Worm (Caenorhabditis elegans) whole organism, L1 larva: ENCODE data around the gene nhr-277.

Source experiments
- C16A3.4 ChIP-seq: fragments of 150-350 bp; optimal IDR thresholded peaks from 2 replicates; lab custom pipeline; 2014; ENCODE audit warnings: missing biosample characterization, missing genetic modification characterization
- C34B4.2 ChIP-seq: sonication (generic microtip); optimal IDR thresholded peaks from 2 replicates; lab custom pipeline; 2017; ENCODE audit warnings: mild to moderate bottlenecking, missing genetic modification characterization, missing compliant biosample characterization
- alr-1 ChIP-seq: fragments of 200-800 bp; sonication (Bioruptor generic); optimal IDR thresholded peaks from 2 replicates; lab custom pipeline; 2018; ENCODE audit warnings: borderline replicate concordance, mild to moderate bottlenecking, missing genetic modification characterization, missing compliant biosample characterization
- blmp-1 ChIP-seq: fragments of 150-350 bp; optimal IDR thresholded peaks from 2 replicates; lab custom pipeline; 2014; ENCODE audit warnings: missing biosample characterization, missing genetic modification characterization
- ceh-63 ChIP-seq: fragments of 200-800 bp; sonication (Bioruptor generic); optimal IDR thresholded peaks from 2 replicates; lab custom pipeline; 2018; ENCODE audit warnings: mild to moderate bottlenecking, missing genetic modification characterization, missing compliant biosample characterization
- ceh-82 ChIP-seq, 3 experiments: fragments of 150-350 bp in 1 of 3; sonication (generic microtip) in 2 of 3; optimal IDR thresholded peaks; 2 replicates each; lab custom pipeline; 2014 to 2017; ENCODE audit warnings: missing biosample characterization in 3 of 3, missing genetic modification characterization in 3 of 3
- ceh-88 ChIP-seq: fragments of 200-800 bp; sonication (Bioruptor generic); IDR thresholded peaks from 2 replicates; pipeline ENCODE4 v1.3.6; 2022; ENCODE audit warnings: missing genetic modification characterization, missing compliant biosample characterization
- dpl-1 ChIP-seq, 3 experiments: fragments of 150-350 bp in 2 of 3; sonication (generic microtip) in 1 of 3; optimal IDR thresholded peaks; 2 replicates each; lab custom pipeline; 2014 to 2017; ENCODE audit warnings: missing biosample characterization in 3 of 3, missing genetic modification characterization in 3 of 3, missing genetic modification reagents in 3 of 3
- dsc-1 ChIP-seq: sonication (generic microtip); optimal IDR thresholded peaks from 2 replicates; lab custom pipeline; 2016; ENCODE audit warnings: mild to moderate bottlenecking, missing genetic modification characterization, missing compliant biosample characterization
- efl-1 ChIP-seq, 4 experiments: fragments of 150-350 bp; optimal IDR thresholded peaks in 3 of 4; peaks in 1 of 4; 1 replicate in 1 of 4; 2 replicates in 3 of 4; lab custom pipeline; 2014; ENCODE audit warnings: missing biosample characterization in 2 of 4, missing genetic modification characterization in 2 of 4, missing genetic modification reagents in 2 of 4
- egl-13 ChIP-seq: sonication (generic microtip); optimal IDR thresholded peaks from 2 replicates; lab custom pipeline; 2016; ENCODE audit warnings: missing genotype, missing genetic modification reagents, missing genetic modification characterization, missing compliant biosample characterization
- egl-27 ChIP-seq, 2 experiments: fragments of 150-350 bp in 1 of 2; sonication (generic microtip); optimal IDR thresholded peaks; 3 replicates each; lab custom pipeline; 2017 to 2018; ENCODE audit warnings: missing biosample characterization in 2 of 2, missing genetic modification characterization in 2 of 2, missing genetic modification reagents in 2 of 2
- elt-3 ChIP-seq, 6 experiments: fragments of 150-350 bp in 1 of 6; sonication (generic microtip); optimal IDR thresholded peaks; 2 replicates each; lab custom pipeline; 2017 to 2018; ENCODE audit warnings: missing biosample characterization in 6 of 6, missing genetic modification characterization in 6 of 6, inconsistent platforms in 1 of 6
- fkh-10 ChIP-seq: sonication (generic microtip); optimal IDR thresholded peaks from 2 replicates; lab custom pipeline; 2017; ENCODE audit warnings: missing biosample characterization, missing genetic modification reagents, missing genetic modification characterization
- fkh-4 ChIP-seq: sonication (generic microtip); optimal IDR thresholded peaks from 2 replicates; lab custom pipeline; 2016; ENCODE audit warnings: missing compliant biosample characterization, missing genetic modification characterization, borderline replicate concordance
- fkh-8 ChIP-seq: sonication (generic microtip); optimal IDR thresholded peaks from 2 replicates; lab custom pipeline; 2016; ENCODE audit warnings: mild to moderate bottlenecking, missing genetic modification characterization, missing compliant biosample characterization
- grh-1 ChIP-seq: fragments of 200-800 bp; sonication (Bioruptor generic); IDR thresholded peaks from 2 replicates; pipeline ENCODE4 v1.3.6; 2022; ENCODE audit warnings: missing genetic modification reagents, missing genetic modification characterization, missing compliant biosample characterization
- hlh-17 ChIP-seq: fragments of 200-800 bp; sonication (Bioruptor generic); optimal IDR thresholded peaks from 2 replicates; lab custom pipeline; 2018; ENCODE audit warnings: missing genetic modification characterization, mild to moderate bottlenecking, missing compliant biosample characterization, moderate library complexity, borderline replicate concordance
- irx-1 ChIP-seq: sonication (generic microtip); optimal IDR thresholded peaks from 2 replicates; lab custom pipeline; 2016; ENCODE audit warnings: missing genetic modification characterization, missing compliant biosample characterization
- isw-1 ChIP-seq: fragments of 200-800 bp; sonication (Bioruptor generic); IDR thresholded peaks from 2 replicates; pipeline ENCODE4 v1.3.6; 2022; ENCODE audit warnings: missing genetic modification characterization, missing compliant biosample characterization
- lin-14 ChIP-seq: fragments of 200-800 bp; sonication (Bioruptor generic); optimal IDR thresholded peaks from 2 replicates; lab custom pipeline; 2018; ENCODE audit warnings: mild to moderate bottlenecking, missing genetic modification characterization, moderate library complexity, missing compliant biosample characterization
- lin-35 ChIP-seq, 2 experiments: fragments of 150-350 bp; optimal IDR thresholded peaks; 2 replicates each; lab custom pipeline; 2014; ENCODE audit warnings: missing biosample characterization in 2 of 2, missing genetic modification characterization in 2 of 2, missing genetic modification reagents in 2 of 2
- lin-39 ChIP-seq: fragments of 150-350 bp; optimal IDR thresholded peaks from 2 replicates; lab custom pipeline; 2014; ENCODE audit warnings: missing biosample characterization, missing genetic modification reagents, missing genetic modification characterization
- lir-3 ChIP-seq: sonication (generic microtip); optimal IDR thresholded peaks from 2 replicates; lab custom pipeline; 2016; ENCODE audit warnings: mild to moderate bottlenecking, missing genetic modification characterization, moderate library complexity, missing compliant biosample characterization; ENCODE audit not compliant: poor library complexity
- lsy-2 ChIP-seq, 2 experiments: fragments of 150-350 bp; optimal IDR thresholded peaks; 2 replicates each; lab custom pipeline; 2014; ENCODE audit warnings: missing biosample characterization in 2 of 2, missing genetic modification characterization in 2 of 2
- mab-9 ChIP-seq: fragments of 200-800 bp; sonication (Bioruptor generic); IDR thresholded peaks from 2 replicates; pipeline ENCODE4 v1.3.6; 2022; ENCODE audit warnings: missing genetic modification reagents, missing genetic modification characterization, missing compliant biosample characterization
- mdl-1 ChIP-seq, 2 experiments: fragments of 150-350 bp; optimal IDR thresholded peaks; 2 replicates each; lab custom pipeline; 2014 to 2017; ENCODE audit warnings: missing biosample characterization in 2 of 2, missing genetic modification characterization in 2 of 2, inconsistent platforms in 1 of 2
- mep-1 ChIP-seq: fragments of 150-350 bp; optimal IDR thresholded peaks from 2 replicates; lab custom pipeline; 2014; ENCODE audit warnings: missing biosample characterization, missing genetic modification characterization
- nhr-11 ChIP-seq: fragments of 150-350 bp; optimal IDR thresholded peaks from 2 replicates; lab custom pipeline; 2014; ENCODE audit warnings: missing biosample characterization, missing genetic modification characterization
- nhr-12 ChIP-seq: sonication (generic microtip); optimal IDR thresholded peaks from 2 replicates; lab custom pipeline; 2017; ENCODE audit warnings: missing biosample characterization, missing genetic modification characterization
- nhr-19 ChIP-seq: fragments of 200-800 bp; sonication (Bioruptor generic); conservative IDR thresholded peaks from 2 replicates; pipeline ENCODE4 v1.3.6; 2022; ENCODE audit warnings: missing genetic modification characterization, missing compliant biosample characterization
- nhr-20 ChIP-seq: sonication (generic microtip); optimal IDR thresholded peaks from 2 replicates; lab custom pipeline; 2016; ENCODE audit warnings: mild to moderate bottlenecking, missing genetic modification characterization, missing compliant biosample characterization
- nhr-237 ChIP-seq: fragments of 150-350 bp; optimal IDR thresholded peaks from 2 replicates; lab custom pipeline; 2014; ENCODE audit warnings: missing biosample characterization, missing genetic modification characterization
- nhr-28 ChIP-seq: fragments of 150-350 bp; optimal IDR thresholded peaks from 2 replicates; lab custom pipeline; 2014; ENCODE audit warnings: missing biosample characterization, missing genetic modification characterization
- nhr-47 ChIP-seq: sonication (generic microtip); optimal IDR thresholded peaks from 2 replicates; lab custom pipeline; 2016; ENCODE audit warnings: mild to moderate bottlenecking, missing genetic modification characterization, moderate library complexity, missing compliant biosample characterization
- nhr-71 ChIP-seq: sonication (generic microtip); optimal IDR thresholded peaks from 2 replicates; lab custom pipeline; 2016; ENCODE audit warnings: mild to moderate bottlenecking, missing genetic modification characterization, moderate library complexity, missing compliant biosample characterization
- nhr-77 ChIP-seq: fragments of 150-350 bp; optimal IDR thresholded peaks from 2 replicates; lab custom pipeline; 2014; ENCODE audit warnings: missing biosample characterization, missing genetic modification characterization
- nhr-84 ChIP-seq: sonication (generic microtip); optimal IDR thresholded peaks from 2 replicates; lab custom pipeline; 2017; ENCODE audit warnings: missing biosample characterization, missing genetic modification characterization
- nhr-85 ChIP-seq: sonication (generic microtip); peaks from one replicate; lab custom pipeline; 2016; ENCODE audit warnings: missing genetic modification characterization, inconsistent platforms, missing compliant biosample characterization
- pag-3 ChIP-seq: sonication (generic microtip); optimal IDR thresholded peaks from 2 replicates; lab custom pipeline; 2017; ENCODE audit warnings: missing genetic modification characterization, mild to moderate bottlenecking, missing compliant biosample characterization, antibody characterized with exemption, borderline replicate concordance; ENCODE audit not compliant: insufficient read depth
- rnt-1 ChIP-seq: sonication (generic microtip); optimal IDR thresholded peaks from 2 replicates; lab custom pipeline; 2016; ENCODE audit warnings: mild to moderate bottlenecking, missing genetic modification characterization, moderate library complexity, missing compliant biosample characterization
- sox-4 ChIP-seq: sonication (generic microtip); optimal IDR thresholded peaks from 2 replicates; lab custom pipeline; 2016; ENCODE audit warnings: missing genetic modification characterization, missing compliant biosample characterization
- swsn-7 ChIP-seq: sonication (generic microtip); optimal IDR thresholded peaks from 2 replicates; lab custom pipeline; 2016; ENCODE audit warnings: missing genetic modification characterization, missing compliant biosample characterization
- tbx-2 ChIP-seq: sonication (generic microtip); optimal IDR thresholded peaks from 2 replicates; lab custom pipeline; 2016; ENCODE audit warnings: missing genetic modification characterization, missing compliant biosample characterization
- unc-86 ChIP-seq: sonication (generic microtip); optimal IDR thresholded peaks from 2 replicates; lab custom pipeline; 2016; ENCODE audit warnings: missing genetic modification characterization, missing compliant biosample characterization
- xbp-1 ChIP-seq: sonication (generic microtip); optimal IDR thresholded peaks from 2 replicates; lab custom pipeline; 2016; ENCODE audit warnings: missing genetic modification characterization, missing compliant biosample characterization
- zag-1 ChIP-seq: fragments of 150-350 bp; optimal IDR thresholded peaks from 2 replicates; lab custom pipeline; 2014; ENCODE audit warnings: missing biosample characterization, missing genetic modification characterization
- ztf-11 ChIP-seq, 2 experiments: sonication (generic microtip); optimal IDR thresholded peaks; 2 replicates each; lab custom pipeline; 2016 to 2017; ENCODE audit warnings: missing genetic modification characterization in 2 of 2, missing biosample characterization in 1 of 2, missing compliant biosample characterization in 1 of 2

Gene nhr-277

DNA sequence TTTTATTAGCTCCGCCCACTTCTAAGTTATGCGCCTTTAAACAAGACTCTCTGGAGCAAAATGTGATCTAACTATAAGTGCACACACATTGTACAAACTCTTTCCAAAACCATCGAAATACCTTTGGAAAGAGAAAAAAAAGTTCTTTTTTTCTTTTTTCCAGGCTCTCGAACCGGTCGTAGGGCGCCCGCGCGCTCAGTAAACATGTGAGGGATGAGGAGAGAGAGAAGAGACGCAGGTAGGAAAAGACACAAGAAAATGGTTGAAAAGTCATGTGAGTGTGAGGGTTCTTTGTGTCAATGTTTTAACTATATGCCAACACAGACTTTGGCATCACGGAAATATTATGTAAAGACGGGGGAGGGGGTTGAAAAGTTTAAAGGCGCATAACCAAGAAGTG lies 31.7 kb downstream of the nhr-277 start (continued):
- TF ChIP-seq irx-1 (peak; percentile 45), fkh-4 (tag; lab: Kevin White, UChicago) (no peak), nhr-85 (peak; percentile 96), C16A3.4 (tag; lab: Kevin White, UChicago) (peak; percentile 76), egl-27 (tag; optimal IDR thresholded peaks at IDR 0.05; lab: Kevin White, UChicago) (no peak), elt-3 (tag; optimal IDR thresholded peaks at IDR 0.05; lab: Kevin White, UChicago) (peak in 2 of 6 experiments; percentile 55 to 56), egl-13 (tag; lab: Kevin White, UChicago) (no peak)

DNA sequence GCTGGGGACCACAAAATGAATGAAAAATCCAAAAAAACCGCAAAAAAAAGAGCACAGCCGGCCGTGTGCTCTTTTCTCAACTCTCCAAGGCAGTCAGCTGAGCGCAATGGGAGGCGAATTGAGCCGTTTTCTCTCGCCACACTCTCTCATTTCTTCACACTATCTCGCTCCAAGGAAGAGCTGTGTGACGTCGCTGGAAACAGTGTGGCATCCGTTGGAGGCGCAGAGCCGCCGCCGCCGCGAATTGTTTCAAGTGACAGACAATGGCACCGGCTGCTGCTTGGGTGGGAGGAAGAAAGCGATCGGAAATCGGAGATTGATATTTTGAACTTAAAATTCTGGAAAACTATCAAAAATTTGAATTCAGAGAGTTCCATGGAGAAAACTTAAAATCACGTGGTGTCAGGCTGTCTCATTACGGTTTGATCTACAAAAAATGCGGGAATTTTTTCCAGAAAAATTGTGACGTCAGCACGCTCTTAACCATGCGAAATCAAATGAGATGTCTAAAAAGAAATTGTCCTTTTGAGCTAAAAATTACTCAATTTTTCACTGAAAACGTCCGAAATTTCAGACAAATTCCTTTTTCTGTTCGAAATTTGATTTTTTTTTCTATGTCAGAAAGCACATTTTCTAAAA lies 33.3 kb downstream of the nhr-277 start:
- TF ChIP-seq isw-1 (GFP tag; lab: Robert Waterston, UW) (peak; percentile 42; the same call in 1 of the 2 replicates), pag-3 (tag; lab: Kevin White, UChicago) (peak; percentile 95), grh-1 (no peak), egl-13 (tag; lab: Kevin White, UChicago) (peak; percentile 19), lin-35 (GFP tag; optimal IDR thresholded peaks at IDR 0.05; lab: Kevin White, UChicago) (peak; percentile 1 to 47), efl-1 (optimal IDR thresholded peaks at IDR 0.05; lab: Kevin White, UChicago) (peak; percentile 47 to 53), efl-1 (GFP tag; optimal IDR thresholded peaks at IDR 0.05 in 1 of 2; lab: Kevin White, UChicago) (peak; percentile 27 to 92), egl-27 (tag; optimal IDR thresholded peaks at IDR 0.05; lab: Kevin White, UChicago) (no peak), elt-3 (tag; optimal IDR thresholded peaks at IDR 0.05; lab: Kevin White, UChicago) (no peak), ztf-11 (tag; optimal IDR thresholded peaks at IDR 0.05; lab: Kevin White, UChicago) (no peak), lin-14 (GFP tag; lab: Kevin White, UChicago) (peak; percentile 89), hlh-17 (GFP tag; lab: Kevin White, UChicago) (no peak), C34B4.2 (tag; lab: Kevin White, UChicago) (no peak), lir-3 (tag; lab: Kevin White, UChicago) (no peak), ceh-63 (no peak), lsy-2 (tag; optimal IDR thresholded peaks at IDR 0.05; lab: Kevin White, UChicago) (peak; percentile 43 to 52), dpl-1 (GFP tag; optimal IDR thresholded peaks at IDR 0.05; lab: Kevin White, UChicago) (peak in 2 of 3 experiments; percentile 17 to 26), nhr-28 (tag; lab: Kevin White, UChicago) (no peak), sox-4 (no peak), nhr-77 (tag; lab: Kevin White, UChicago) (no peak), nhr-19 (GFP tag; lab: Robert Waterston, UW) (peak; percentile 47), nhr-12 (tag; lab: Kevin White, UChicago) (no peak), fkh-8 (tag; lab: Kevin White, UChicago) (peak; percentile 23), swsn-7 (tag; lab: Kevin White, UChicago) (peak; percentile 60), xbp-1 (tag; lab: Kevin White, UChicago) (peak; percentile 65), rnt-1 (tag; lab: Kevin White, UChicago) (peak; percentile 87), lin-39 (tag; lab: Kevin White, UChicago) (peak; percentile 9), alr-1 (no peak), nhr-47 (tag; lab: Kevin White, UChicago) (peak; percentile 64), nhr-84 (no peak), nhr-71 (tag; lab: Kevin White, UChicago) (peak; percentile 80), ceh-88 (GFP tag; lab: Robert Waterston, UW) (no peak), blmp-1 (tag; lab: Kevin White, UChicago) (no peak), nhr-237 (no peak), unc-86 (tag; lab: Kevin White, UChicago) (peak; percentile 27), fkh-10 (GFP tag; lab: Kevin White, UChicago) (peak; percentile 40), ceh-82 (tag; optimal IDR thresholded peaks at IDR 0.05; lab: Kevin White, UChicago) (peak in 1 of 3 experiments; percentile 42), mep-1 (tag; lab: Kevin White, UChicago) (peak; percentile 36), zag-1 (tag; lab: Kevin White, UChicago) (no peak), dsc-1 (peak; percentile 25), mab-9 (GFP tag; lab: Robert Waterston, UW) (no peak), mdl-1 (tag; optimal IDR thresholded peaks at IDR 0.05; lab: Kevin White, UChicago) (no peak), nhr-20 (peak; percentile 51), nhr-11 (tag; lab: Kevin White, UChicago) (no peak), tbx-2 (tag; lab: Kevin White, UChicago) (peak; percentile 56)
